Worm (Caenorhabditis elegans) whole organism, dauer: ENCODE results near the gene clec-149.

ENCODE experiments used
- unc-62 ChIP-seq: sonication (generic microtip); optimal IDR thresholded peaks from 2 replicates; lab custom pipeline; 2017; ENCODE audit warnings: missing biosample characterization, missing genetic modification reagents, missing genetic modification characterization

Gene clec-149

ce11 chrIII:822546-823272 is at the start of gene clec-149:
Gene clec-149 (plus strand): TSS chrIII:823222.
- TF ChIP-seq unc-62, result no peak

ce11 chrIII:775443-775842 is 47.6 kb upstream of the clec-149 start:
- TF ChIP-seq unc-62, result no peak

- TF ChIP-seq unc-62, result no peak
These were observed 44.3 kb upstream of the clec-149 start, which contains the start of gene alh-11 for ce11 chrIII:778771-779170. Gene alh-11 (minus strand): TSS chrIII:778871.

- TF ChIP-seq unc-62, result no peak
These were observed 40.5 kb upstream of the clec-149 start for ce11 chrIII:782503-782902.

- TF ChIP-seq unc-62, result no peak
These were observed 39.7 kb upstream of the clec-149 start, which contains the start of the genes dagl-2 and ppm-1.G for ce11 chrIII:783254-783753. Gene dagl-2 (minus strand): TSS chrIII:783305. Gene ppm-1.G (plus strand): TSS chrIII:783703.

ce11 chrIII:789604-790003 is 33.4 kb upstream of the clec-149 start:
- no peak for TF ChIP-seq unc-62

ce11 chrIII:790591-790990 is 32.4 kb upstream of the clec-149 start:
- TF ChIP-seq unc-62, result no peak

ce11 chrIII:793595-793994 is 29.4 kb upstream of the clec-149 start, which contains the start of gene snt-2:
Gene snt-2 (minus strand): TSS chrIII:793733.
- TF ChIP-seq unc-62, result no peak

- TF ChIP-seq unc-62, result no peak
These were observed 29.0 kb upstream of the clec-149 start, which contains the start of gene rps-29 for ce11 chrIII:794000-794399. Gene rps-29 (plus strand): TSS chrIII:794300.

- TF ChIP-seq unc-62, result no peak
These were observed 27.9 kb upstream of the clec-149 start, which contains the start of gene trpp-11 for ce11 chrIII:794984-795596. Gene trpp-11 (plus strand): TSS chrIII:795136.

- no peak for TF ChIP-seq unc-62
These were observed 25.5 kb upstream of the clec-149 start for ce11 chrIII:797507-797906.

ce11 chrIII:802041-802440 is 21.0 kb upstream of the clec-149 start:
- TF ChIP-seq unc-62, result no peak

- no peak for TF ChIP-seq unc-62
These were observed 11.5 kb upstream of the clec-149 start, which contains the start of gene daf-7 for ce11 chrIII:811544-811943. Gene daf-7 (plus strand): TSS chrIII:811844.

- no peak for TF ChIP-seq unc-62
These were observed 7.2 kb upstream of the clec-149 start, which contains the start of gene dac-1 for ce11 chrIII:815845-816244. Gene dac-1 (plus strand): TSS chrIII:816145.

ce11 chrIII:819313-819712 is 3.7 kb upstream of the clec-149 start:
- no peak for TF ChIP-seq unc-62

ce11 chrIII:825256-825655 is 2.2 kb downstream of the clec-149 start:
- no peak for TF ChIP-seq unc-62

- TF ChIP-seq unc-62, result no peak
These were observed 8.9 kb downstream of the clec-149 start, which contains the start of gene ceeh-1 for ce11 chrIII:831961-832360. Gene ceeh-1 (minus strand): TSS chrIII:832277.
